Fruit fly (Drosophila melanogaster) whole organism, prepupa: ENCODE results near the gene Alg2.

ENCODE experiments used
- Blimp-1 ChIP-seq: fragments of 200-800 bp; sonication (Bioruptor generic); optimal IDR thresholded peaks from 3 replicates; lab custom pipeline; 2017; ENCODE audit warnings: missing biosample characterization, missing genetic modification characterization, mild to moderate bottlenecking, moderate library complexity, missing genetic modification reagents
- CG6163 ChIP-seq: fragments of 200-800 bp; sonication (Bioruptor generic); IDR thresholded peaks from 3 replicates; pipeline ENCODE4 v1.3.6; 2022; ENCODE audit warnings: missing biosample characterization, missing genetic modification characterization
- dac ChIP-seq: fragments of 200-800 bp; sonication (Bioruptor generic); optimal IDR thresholded peaks from 2 replicates; lab custom pipeline; 2017; ENCODE audit warnings: missing biosample characterization, mild to moderate bottlenecking, missing genetic modification characterization

- TF ChIP-seq Blimp-1 (GFP tag; lab: Kevin White, UChicago) (peak; percentile 77), dac (GFP tag; lab: Kevin White, UChicago) (no peak), CG6163 (GFP tag; lab: Robert Waterston, UW) (no peak)
Observed at dm6 chr3L:3141411-3141810, 2.2 kb upstream of the Alg2 start.
